Fruit fly (Drosophila melanogaster) S2 (cell line): ENCODE data around the gene Sf3a1.

Experiments
- CG8478 ChIP-seq: fragments of >200 bp; optimal IDR thresholded peaks from 2 replicates; lab custom pipeline; 2018
- CTCF ChIP-seq, 2 experiments: fragments of >200 bp; optimal IDR thresholded peaks; 2 replicates each; lab custom pipeline; 2018

- no peak for TF ChIP-seq CG8478 (lab: Kevin White, UChicago)
- no peak for TF ChIP-seq CTCF (optimal IDR thresholded peaks at IDR 0.05; lab: Kevin White, UChicago)
These were observed 47.7 kb downstream of the Sf3a1 start for dm6 chr3R:16954423-16954822.
